Fruit fly (Drosophila melanogaster) whole organism, pupa: ENCODE data around the gene CG13069.

Experiments
- CG10348 ChIP-seq: fragments of 200-800 bp; sonication (Bioruptor generic); IDR thresholded peaks from 2 replicates; pipeline ENCODE4 v1.3.6; 2022; ENCODE audit warnings: missing biosample characterization, missing genetic modification characterization
- CG12605 ChIP-seq: fragments of 200-800 bp; sonication (Bioruptor generic); IDR thresholded peaks from 2 replicates; pipeline ENCODE4 v1.3.6; 2022; ENCODE audit warnings: missing biosample characterization, missing genetic modification characterization
- CG13204 ChIP-seq: fragments of 200-800 bp; sonication (Bioruptor generic); optimal IDR thresholded peaks from 2 replicates; lab custom pipeline; 2018; ENCODE audit warnings: missing biosample characterization, mild to moderate bottlenecking, missing genetic modification characterization, moderate library complexity
- CG14655 ChIP-seq: fragments of 200-800 bp; sonication (Bioruptor generic); optimal IDR thresholded peaks from 3 replicates; lab custom pipeline; 2017; ENCODE audit warnings: mild to moderate bottlenecking, missing biosample characterization, missing genetic modification reagents, missing genetic modification characterization
- CG15710 ChIP-seq: fragments of 200-800 bp; sonication (Bioruptor generic); optimal IDR thresholded peaks from 2 replicates; lab custom pipeline; 2018; ENCODE audit warnings: missing biosample characterization, mild to moderate bottlenecking, missing genetic modification characterization, moderate library complexity
- CG17806 ChIP-seq: fragments of 200-800 bp; sonication (Bioruptor generic); optimal IDR thresholded peaks from 2 replicates; lab custom pipeline; 2018; ENCODE audit warnings: missing biosample characterization, mild to moderate bottlenecking, missing genetic modification characterization, moderate library complexity
- CG32121 ChIP-seq: fragments of 200-800 bp; sonication (Bioruptor generic); IDR thresholded peaks from 2 replicates; pipeline ENCODE4 v1.3.6; 2022; ENCODE audit warnings: missing biosample characterization, missing genetic modification characterization
- CG34367 ChIP-seq: fragments of 200-800 bp; sonication (Bioruptor generic); optimal IDR thresholded peaks from 2 replicates; lab custom pipeline; 2018; ENCODE audit warnings: missing biosample characterization, mild to moderate bottlenecking, missing genetic modification characterization
- CG4496 ChIP-seq: fragments of 200-800 bp; sonication (Bioruptor generic); IDR thresholded peaks from 3 replicates; pipeline ENCODE4 v1.3.6; 2022; ENCODE audit warnings: missing biosample characterization, missing genetic modification characterization
- CG8159 ChIP-seq: fragments of 200-800 bp; sonication (Bioruptor generic); optimal IDR thresholded peaks from 3 replicates; lab custom pipeline; 2018; ENCODE audit warnings: missing biosample characterization, mild to moderate bottlenecking, missing genetic modification characterization, moderate library complexity
- CG8301 ChIP-seq: fragments of 200-800 bp; sonication (Bioruptor generic); optimal IDR thresholded peaks from 2 replicates; lab custom pipeline; 2018; ENCODE audit warnings: missing biosample characterization, mild to moderate bottlenecking, missing genetic modification characterization
- CG9948 ChIP-seq: fragments of 200-800 bp; sonication (Bioruptor generic); optimal IDR thresholded peaks from 2 replicates; lab custom pipeline; 2018; ENCODE audit warnings: missing biosample characterization, mild to moderate bottlenecking, missing genetic modification characterization, moderate library complexity
- D1 ChIP-seq: fragments of 200-800 bp; sonication (Bioruptor generic); optimal IDR thresholded peaks from 2 replicates; lab custom pipeline; 2018; ENCODE audit warnings: missing biosample characterization, mild to moderate bottlenecking, missing genetic modification characterization, moderate library complexity
- EcR ChIP-seq: fragments of 200-800 bp; sonication (Bioruptor generic); optimal IDR thresholded peaks from 3 replicates; lab custom pipeline; 2019; ENCODE audit warnings: missing biosample characterization, missing genetic modification characterization, mild to moderate bottlenecking, moderate library complexity, missing genetic modification reagents
- Ets98B ChIP-seq: fragments of 200-800 bp; sonication (Bioruptor generic); IDR thresholded peaks from 2 replicates; pipeline ENCODE4 v1.3.6; 2022; ENCODE audit warnings: missing biosample characterization, missing genetic modification characterization
- Pif1A ChIP-seq: fragments of 200-800 bp; sonication (Bioruptor generic); optimal IDR thresholded peaks from 3 replicates; lab custom pipeline; 2016; ENCODE audit warnings: missing biosample characterization, missing genetic modification characterization
- Pif1B ChIP-seq: fragments of 200-800 bp; sonication (Bioruptor generic); optimal IDR thresholded peaks from 3 replicates; lab custom pipeline; 2016; ENCODE audit warnings: missing biosample characterization, missing genetic modification characterization
- Snoo ChIP-seq: fragments of 200-800 bp; sonication (Bioruptor generic); optimal IDR thresholded peaks from 3 replicates; lab custom pipeline; 2017; ENCODE audit warnings: missing biosample characterization, mild to moderate bottlenecking, missing genetic modification characterization, inconsistent platforms
- gl ChIP-seq: fragments of 200-800 bp; sonication (Bioruptor generic); optimal IDR thresholded peaks from 2 replicates; lab custom pipeline; 2018; ENCODE audit warnings: missing biosample characterization, mild to moderate bottlenecking, missing genetic modification characterization
- rn ChIP-seq: fragments of 200-800 bp; sonication (Bioruptor generic); IDR thresholded peaks from 2 replicates; pipeline ENCODE4 v1.3.6; 2022; ENCODE audit warnings: missing biosample characterization, missing genetic modification characterization

CG13069 gene

dm6 chr3L:16268106-16268733, 3.0 kb downstream of the CG13069 start, which contains the start of gene CG4950:
Gene CG4950 (minus strand): TSS chr3L:16268156.
- TF ChIP-seq rn (GFP tag; lab: Robert Waterston, UW) (no peak), CG8159 (tag; lab: Kevin White, UChicago) (peak; percentile 75), EcR (GFP tag; lab: Kevin White, UChicago) (no peak), CG12605 (GFP tag; lab: Robert Waterston, UW) (no peak), CG13204 (GFP tag; lab: Kevin White, UChicago) (no peak), CG15710 (tag; lab: Kevin White, UChicago) (peak; percentile 73), CG9948 (tag; lab: Kevin White, UChicago) (peak; percentile 53), CG14655 (GFP tag; lab: Kevin White, UChicago) (peak; percentile 65), Ets98B (GFP tag; lab: Robert Waterston, UW) (no peak), Snoo (tag; lab: Kevin White, UChicago) (no peak), CG4496 (GFP tag; lab: Robert Waterston, UW) (no peak; the same call in 2 of the 3 replicates), Pif1B (peak; percentile 10), CG17806 (tag; lab: Kevin White, UChicago) (peak; percentile 57), Pif1A (GFP tag; lab: Kevin White, UChicago) (peak; percentile 22), CG34367 (peak; percentile 45), CG8301 (tag; lab: Kevin White, UChicago) (peak; percentile 45), gl (tag; lab: Kevin White, UChicago) (peak; percentile 12)

- TF ChIP-seq Ets98B (GFP tag; lab: Robert Waterston, UW) (no peak), CG10348 (GFP tag; lab: Robert Waterston, UW) (no peak), CG14655 (GFP tag; lab: Kevin White, UChicago) (no peak), Pif1B (no peak), Pif1A (GFP tag; lab: Kevin White, UChicago) (no peak), CG12605 (GFP tag; lab: Robert Waterston, UW) (no peak), CG8159 (tag; lab: Kevin White, UChicago) (no peak), D1 (tag; lab: Kevin White, UChicago) (no peak), CG4496 (GFP tag; lab: Robert Waterston, UW) (no peak), CG34367 (no peak), gl (tag; lab: Kevin White, UChicago) (no peak), CG15710 (tag; lab: Kevin White, UChicago) (no peak), rn (GFP tag; lab: Robert Waterston, UW) (no peak), CG8301 (tag; lab: Kevin White, UChicago) (no peak)
These were observed 3.9 kb downstream of the CG13069 start, which contains the start of gene CG13068 for dm6 chr3L:16269092-16269491. Gene CG13068 (plus strand): TSS chr3L:16269392.

DNA sequence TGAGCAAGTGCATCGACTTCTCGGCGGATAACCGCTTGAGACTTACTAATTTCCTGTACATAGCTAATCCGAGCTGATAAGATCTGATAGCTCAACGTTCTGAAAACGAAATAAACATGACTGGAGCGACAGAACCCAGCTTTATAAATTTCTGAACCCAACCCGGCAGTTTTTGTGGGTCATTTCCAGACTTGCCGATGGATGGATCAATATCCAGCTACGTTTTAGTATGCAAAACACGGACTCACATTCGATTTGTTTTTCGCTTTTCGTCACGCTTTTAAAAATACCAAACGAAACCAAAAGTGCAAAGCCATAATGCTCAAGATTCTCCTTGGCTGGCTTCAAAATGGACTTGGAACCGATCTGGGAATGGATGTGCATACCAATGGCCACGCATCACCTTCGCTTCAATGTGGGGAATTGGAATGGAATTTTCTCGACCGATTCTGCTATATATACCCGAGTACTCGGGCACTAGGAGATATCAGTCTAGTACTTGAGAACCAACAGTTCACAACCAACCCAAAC, 5.7 kb downstream of the CG13069 start, which contains the start of the genes CG34248 and CG13067:
CG34248 (minus strand) TSS at position 101 of the 531 bp plus-strand sequence.
CG13067 (plus strand) TSS at position 481 of the 531 bp plus-strand sequence.
- TF ChIP-seq CG14655 (GFP tag; lab: Kevin White, UChicago), result no peak
- TF ChIP-seq Pif1B, result no peak
- no peak for TF ChIP-seq D1 (tag; lab: Kevin White, UChicago)
- TF ChIP-seq gl (tag; lab: Kevin White, UChicago), result no peak
- TF ChIP-seq CG10348 (GFP tag; lab: Robert Waterston, UW), result no peak
- no peak for TF ChIP-seq CG8301 (tag; lab: Kevin White, UChicago)
- TF ChIP-seq Pif1A (GFP tag; lab: Kevin White, UChicago), result no peak
- TF ChIP-seq CG9948 (tag; lab: Kevin White, UChicago), result no peak
- TF ChIP-seq EcR (GFP tag; lab: Kevin White, UChicago), result no peak
- TF ChIP-seq CG12605 (GFP tag; lab: Robert Waterston, UW), result no peak
- no peak for TF ChIP-seq CG32121 (GFP tag; lab: Robert Waterston, UW)
- TF ChIP-seq, all 21 proteins: peak for 0

DNA sequence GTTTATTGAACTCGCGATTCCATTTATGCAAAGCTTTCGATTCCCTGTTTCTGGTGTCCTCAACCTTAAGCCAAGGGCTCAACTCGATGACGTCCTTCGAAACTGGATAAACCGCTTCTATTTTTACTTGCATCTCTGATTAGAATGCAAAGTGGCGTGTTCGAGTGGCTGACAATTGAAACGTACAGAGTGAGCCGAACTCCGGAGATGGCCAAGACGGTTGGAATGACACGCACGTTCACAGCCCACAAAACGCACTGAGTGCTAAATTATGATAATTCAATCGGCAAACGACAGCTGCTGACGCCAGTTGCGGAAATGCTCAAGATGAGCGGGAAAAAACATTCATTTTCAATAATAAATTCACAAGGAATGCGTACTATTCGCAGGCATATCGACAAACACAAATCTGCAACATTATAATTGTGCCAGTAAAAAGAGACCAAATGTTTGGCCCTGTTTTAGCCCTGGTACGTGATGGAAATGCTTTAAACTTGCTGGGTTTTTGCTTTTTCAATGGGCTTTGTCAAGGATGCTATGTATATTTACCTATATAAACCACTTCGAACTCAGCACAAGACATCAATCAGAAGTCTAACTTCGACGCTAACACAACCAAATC, 7.3 kb downstream of the CG13069 start, which contains the start of gene CG13066:
CG13066 (plus strand) TSS at position 572 of the 622 bp plus-strand sequence.
- no peak for TF ChIP-seq D1 (tag; lab: Kevin White, UChicago)
- TF ChIP-seq EcR (GFP tag; lab: Kevin White, UChicago), result peak; percentile 13

DNA sequence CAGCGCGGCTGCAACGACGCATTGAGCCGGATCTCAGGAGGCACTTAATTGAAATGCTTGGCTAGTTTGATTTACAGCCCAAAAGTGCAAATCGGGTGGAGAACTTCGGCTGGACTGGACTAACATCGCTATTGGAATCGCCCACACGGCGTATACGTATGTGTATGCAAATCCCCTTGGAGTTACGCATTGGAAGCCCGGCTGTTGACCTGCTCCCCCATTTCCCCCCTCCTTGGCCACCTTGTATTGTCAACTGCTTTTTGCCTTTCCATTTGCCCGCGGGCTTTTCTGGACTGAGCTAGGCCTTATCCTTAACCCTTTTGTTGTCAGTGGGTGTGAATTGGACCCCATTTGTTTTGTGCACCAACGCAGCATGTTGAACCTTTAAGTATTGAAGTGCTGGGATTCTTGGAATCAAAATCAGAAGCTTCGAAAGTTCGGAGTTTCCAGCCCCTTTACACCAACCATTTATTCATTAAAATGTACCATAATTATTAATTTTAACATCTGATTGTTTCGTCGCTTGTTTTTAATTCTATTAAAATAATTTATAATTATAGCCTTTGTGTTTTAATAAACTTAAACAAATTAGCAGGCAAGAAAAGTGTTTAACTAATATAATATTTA, 10.3 kb downstream of the CG13069 start:
- TF ChIP-seq Snoo (tag; lab: Kevin White, UChicago), result no peak
- peak; percentile 41 for TF ChIP-seq CG15710 (tag; lab: Kevin White, UChicago)
- peak; percentile 75 for TF ChIP-seq EcR (GFP tag; lab: Kevin White, UChicago)
- peak; percentile 41 for TF ChIP-seq CG14655 (GFP tag; lab: Kevin White, UChicago)
- TF ChIP-seq CG17806 (tag; lab: Kevin White, UChicago), result peak; percentile 39
- peak; percentile 49 for TF ChIP-seq CG9948 (tag; lab: Kevin White, UChicago)
- peak; percentile 20 for TF ChIP-seq CG34367
- TF ChIP-seq CG8159 (tag; lab: Kevin White, UChicago), result peak; percentile 63
- TF ChIP-seq CG8301 (tag; lab: Kevin White, UChicago), result no peak
- TF ChIP-seq, all 21 proteins: peak for 7
